Worm (Caenorhabditis elegans): ENCODE data around the gene str-198.

- TF ChIP-seq ztf-29 (GFP tag; IDR thresholded peaks at IDR 0.05) (no peak), klf-2 (GFP tag; conservative IDR thresholded peaks at IDR 0.05) (no peak), T22C8.4 (GFP tag; IDR thresholded peaks at IDR 0.05) (no peak), ref-1 (GFP tag; conservative IDR thresholded peaks at IDR 0.05) (no peak)
These were observed 7.4 kb downstream of the str-198 start, which contains the start of gene F14H3.4 for ce11 chrV:16055031-16055430.

Measured in whole organism, midembryonic.